Fruit fly (Drosophila melanogaster) whole organism, embryonic: ENCODE results near the gene Dnaaf4.

Experiments used
- Atf6 ChIP-seq: fragments of 200-800 bp; sonication (Bioruptor generic); IDR thresholded peaks from 2 replicates; pipeline ENCODE4 v1.3.6; 2022; ENCODE audit warnings: missing biosample characterization, missing genetic modification characterization
- CG10267 ChIP-seq: fragments of 200-800 bp; sonication (Bioruptor generic); optimal IDR thresholded peaks from 2 replicates; lab custom pipeline; 2018; ENCODE audit warnings: missing biosample characterization, mild to moderate bottlenecking, missing genetic modification characterization, moderate library complexity
- CG11560 ChIP-seq: fragments of 200-800 bp; sonication (Bioruptor generic); IDR thresholded peaks from 3 replicates; pipeline ENCODE4 v1.3.6; 2022; ENCODE audit warnings: missing biosample characterization, missing genetic modification characterization
- CG12769 ChIP-seq: fragments of 200-800 bp; sonication (Bioruptor generic); optimal IDR thresholded peaks from 2 replicates; lab custom pipeline; 2019; ENCODE audit warnings: missing biosample characterization, mild to moderate bottlenecking, missing genetic modification characterization, moderate library complexity
- CG13894 ChIP-seq: fragments of 200-800 bp; sonication (Bioruptor generic); optimal IDR thresholded peaks from 3 replicates; lab custom pipeline; 2018; ENCODE audit warnings: missing biosample characterization, mild to moderate bottlenecking, missing genetic modification characterization, moderate library complexity
- CG14667 ChIP-seq: fragments of 200-800 bp; sonication (Bioruptor generic); IDR thresholded peaks from 2 replicates; pipeline ENCODE4 v1.3.6; 2022; ENCODE audit warnings: missing biosample characterization, missing genetic modification characterization
- CG1602 ChIP-seq: fragments of 200-800 bp; sonication (Bioruptor generic); optimal IDR thresholded peaks from 3 replicates; lab custom pipeline; 2016; ENCODE audit warnings: missing biosample characterization, missing genetic modification characterization
- CG17385 ChIP-seq: fragments of 200-800 bp; sonication (Bioruptor generic); optimal IDR thresholded peaks from 3 replicates; lab custom pipeline; 2018; ENCODE audit warnings: missing biosample characterization, mild to moderate bottlenecking, missing genetic modification characterization
- CG2129 ChIP-seq: fragments of 200-800 bp; sonication (Bioruptor generic); IDR thresholded peaks from 2 replicates; pipeline ENCODE4 v1.3.6; 2022; ENCODE audit warnings: missing biosample characterization, missing genetic modification characterization; ENCODE audit not compliant: partially characterized antibody
- CG2712 ChIP-seq: fragments of 200-800 bp; optimal IDR thresholded peaks from 3 replicates; lab custom pipeline; 2019; ENCODE audit warnings: missing biosample characterization, mild to moderate bottlenecking, missing genetic modification characterization, moderate library complexity
- CG4328 ChIP-seq: fragments of 200-800 bp; sonication (Bioruptor generic); optimal IDR thresholded peaks from 3 replicates; lab custom pipeline; 2017; ENCODE audit warnings: missing biosample characterization, missing genetic modification reagents, missing genetic modification characterization
- CG43689 ChIP-seq: fragments of 200-800 bp; sonication (Bioruptor generic); IDR thresholded peaks from 2 replicates; pipeline ENCODE4 v1.3.6; 2022; ENCODE audit warnings: missing biosample characterization, missing genetic modification characterization
- CG6791 ChIP-seq: fragments of 200-800 bp; sonication (Bioruptor generic); IDR thresholded peaks from 3 replicates; pipeline ENCODE4 v1.3.6; 2022; ENCODE audit warnings: missing biosample characterization, missing genetic modification characterization; ENCODE audit not compliant: partially characterized antibody
- CG7357 ChIP-seq: fragments of 200-800 bp; sonication (Bioruptor generic); IDR thresholded peaks from 3 replicates; pipeline ENCODE4 v1.3.6; 2022; ENCODE audit warnings: missing biosample characterization, missing genetic modification characterization
- CG7963 ChIP-seq: fragments of 200-800 bp; sonication (Bioruptor generic); IDR thresholded peaks from 3 replicates; pipeline ENCODE4 v1.3.6; 2022; ENCODE audit warnings: missing biosample characterization, missing genetic modification characterization; ENCODE audit not compliant: partially characterized antibody
- CG8281 ChIP-seq: fragments of 200-800 bp; sonication (Bioruptor generic); optimal IDR thresholded peaks from 2 replicates; lab custom pipeline; 2018; ENCODE audit warnings: missing biosample characterization, mild to moderate bottlenecking, missing genetic modification characterization, moderate library complexity
- CG8478 ChIP-seq: fragments of >200 bp; optimal IDR thresholded peaks from 2 replicates; lab custom pipeline; 2018
- CG8944 ChIP-seq: fragments of 200-800 bp; sonication (Bioruptor generic); optimal IDR thresholded peaks from 3 replicates; lab custom pipeline; 2016; ENCODE audit warnings: missing biosample characterization, missing genetic modification characterization
- CG9215 ChIP-seq: fragments of 200-800 bp; sonication (Bioruptor generic); IDR thresholded peaks from 2 replicates; pipeline ENCODE4 v1.3.6; 2022; ENCODE audit warnings: missing biosample characterization, missing genetic modification characterization
- Dip3 ChIP-seq: fragments of 200-800 bp; sonication (Bioruptor generic); optimal IDR thresholded peaks from 3 replicates; lab custom pipeline; 2016; ENCODE audit warnings: missing biosample characterization, missing genetic modification characterization
- Dll ChIP-seq: fragments of 200-800 bp; sonication (Bioruptor generic); IDR thresholded peaks from 4 replicates; pipeline ENCODE4 v1.3.6; 2022; ENCODE audit warnings: missing biosample characterization, missing genetic modification characterization; ENCODE audit not compliant: partially characterized antibody
- Ets97D ChIP-seq: fragments of 200-800 bp; sonication (Bioruptor generic); optimal IDR thresholded peaks from 3 replicates; lab custom pipeline; 2016; ENCODE audit warnings: missing biosample characterization, missing genetic modification characterization
- Hey ChIP-seq: fragments of 200-800 bp; sonication (Bioruptor generic); optimal IDR thresholded peaks from 3 replicates; lab custom pipeline; 2018; ENCODE audit warnings: missing biosample characterization, mild to moderate bottlenecking, missing genetic modification characterization
- Hmx ChIP-seq: fragments of 200-800 bp; sonication (Bioruptor generic); optimal IDR thresholded peaks from 2 replicates; lab custom pipeline; 2016; ENCODE audit warnings: missing biosample characterization, missing genetic modification characterization
- Jarid2 ChIP-seq: fragments of 200-800 bp; sonication (Bioruptor generic); optimal IDR thresholded peaks from 3 replicates; lab custom pipeline; 2017; ENCODE audit warnings: mild to moderate bottlenecking, missing biosample characterization, missing genetic modification reagents, missing genetic modification characterization
- MESR4 ChIP-seq: fragments of 200-800 bp; sonication (Bioruptor generic); optimal IDR thresholded peaks from 2 replicates; lab custom pipeline; 2018; ENCODE audit warnings: missing biosample characterization, mild to moderate bottlenecking, missing genetic modification characterization, moderate library complexity
- Max ChIP-seq: fragments of 200-800 bp; sonication (Bioruptor generic); optimal IDR thresholded peaks from 2 replicates; lab custom pipeline; 2016; ENCODE audit warnings: missing biosample characterization, mild to moderate bottlenecking, missing genetic modification characterization
- NC2α ChIP-seq: fragments of 200-800 bp; sonication (Bioruptor generic); optimal IDR thresholded peaks from 2 replicates; lab custom pipeline; 2016; ENCODE audit warnings: missing biosample characterization, missing genetic modification characterization
- Nf-YB ChIP-seq: fragments of 200-800 bp; sonication (Bioruptor generic); optimal IDR thresholded peaks from 3 replicates; lab custom pipeline; 2019; ENCODE audit warnings: missing biosample characterization, mild to moderate bottlenecking, missing genetic modification characterization, moderate library complexity
- Ravus ChIP-seq: fragments of 200-800 bp; sonication (Bioruptor generic); IDR thresholded peaks from 2 replicates; pipeline ENCODE4 v1.3.6; 2022; ENCODE audit warnings: missing biosample characterization, missing genetic modification characterization
- Sry-β ChIP-seq: fragments of 200-800 bp; sonication (Bioruptor generic); optimal IDR thresholded peaks from 2 replicates; lab custom pipeline; 2018; ENCODE audit warnings: missing biosample characterization, mild to moderate bottlenecking, missing genetic modification characterization, moderate library complexity
- TFAM ChIP-seq: fragments of 200-800 bp; sonication (Bioruptor generic); optimal IDR thresholded peaks from 2 replicates; lab custom pipeline; 2017; ENCODE audit warnings: missing biosample characterization, missing genetic modification characterization, inconsistent platforms
- bowl ChIP-seq: fragments of 200-800 bp; sonication (Bioruptor generic); IDR thresholded peaks from 2 replicates; pipeline ENCODE4 v1.3.6; 2022; ENCODE audit warnings: missing biosample characterization, missing genetic modification characterization
- br ChIP-seq: fragments of >200 bp; optimal IDR thresholded peaks from 2 replicates; lab custom pipeline; 2017
- cad ChIP-seq: fragments of >200 bp; optimal IDR thresholded peaks from 2 replicates; lab custom pipeline; 2017; ENCODE audit warnings: missing biosample characterization, missing genetic modification characterization
- caup ChIP-seq: fragments of 200-800 bp; sonication (Bioruptor generic); optimal IDR thresholded peaks from 3 replicates; lab custom pipeline; 2017; ENCODE audit warnings: missing biosample characterization, mild to moderate bottlenecking, missing genetic modification characterization, moderate library complexity; ENCODE audit not compliant: severe bottlenecking
- dpn ChIP-seq, 2 experiments: fragments of 200-800 bp; sonication (Bioruptor generic); optimal IDR thresholded peaks; 3 replicates each; lab custom pipeline; 2016; ENCODE audit warnings: missing biosample characterization in 2 of 2, missing genetic modification characterization in 2 of 2
- eyg ChIP-seq: fragments of 200-800 bp; sonication (Bioruptor generic); optimal IDR thresholded peaks from 3 replicates; lab custom pipeline; 2016; ENCODE audit warnings: missing biosample characterization, missing genetic modification characterization
- hth ChIP-seq: fragments of >200 bp; optimal IDR thresholded peaks from 2 replicates; lab custom pipeline; 2017; ENCODE audit warnings: inconsistent platforms
- kay ChIP-seq: fragments of 200-800 bp; sonication (Bioruptor generic); optimal IDR thresholded peaks from 2 replicates; lab custom pipeline; 2016; ENCODE audit warnings: missing biosample characterization, missing genetic modification characterization
- lab ChIP-seq: fragments of 200-800 bp; sonication (Bioruptor generic); optimal IDR thresholded peaks from 3 replicates; lab custom pipeline; 2017; ENCODE audit warnings: missing biosample characterization, missing genetic modification characterization, mild to moderate bottlenecking, moderate library complexity, missing genetic modification reagents
- lilli ChIP-seq: fragments of 200-800 bp; sonication (Bioruptor generic); optimal IDR thresholded peaks from 3 replicates; lab custom pipeline; 2016; ENCODE audit warnings: missing biosample characterization, missing genetic modification characterization
- pfk ChIP-seq: fragments of 200-800 bp; sonication (Bioruptor generic); optimal IDR thresholded peaks from 2 replicates; lab custom pipeline; 2018; ENCODE audit warnings: missing biosample characterization, mild to moderate bottlenecking, missing genetic modification characterization, moderate library complexity
- phol ChIP-seq: fragments of 200-800 bp; sonication (Bioruptor generic); optimal IDR thresholded peaks from 3 replicates; lab custom pipeline; 2018; ENCODE audit warnings: missing biosample characterization, mild to moderate bottlenecking, missing genetic modification characterization, moderate library complexity
- pzg ChIP-seq: fragments of 200-800 bp; sonication (Bioruptor generic); optimal IDR thresholded peaks from 3 replicates; lab custom pipeline; 2018; ENCODE audit warnings: missing biosample characterization, mild to moderate bottlenecking, missing genetic modification characterization, moderate library complexity
- scrt ChIP-seq: fragments of 200-800 bp; sonication (Bioruptor generic); optimal IDR thresholded peaks from 2 replicates; lab custom pipeline; 2018; ENCODE audit warnings: missing biosample characterization, mild to moderate bottlenecking, missing genetic modification characterization, moderate library complexity
- tio ChIP-seq: fragments of 200-800 bp; sonication (Bioruptor generic); optimal IDR thresholded peaks from 2 replicates; lab custom pipeline; 2017; ENCODE audit warnings: missing biosample characterization, missing genetic modification characterization, inconsistent platforms
- vfl ChIP-seq: fragments of 200-800 bp; sonication (Bioruptor generic); optimal IDR thresholded peaks from 2 replicates; lab custom pipeline; 2016; ENCODE audit warnings: missing biosample characterization, missing genetic modification characterization
- wek ChIP-seq: fragments of 200-800 bp; sonication (Bioruptor generic); optimal IDR thresholded peaks from 3 replicates; lab custom pipeline; 2018; ENCODE audit warnings: missing biosample characterization, mild to moderate bottlenecking, missing genetic modification characterization, moderate library complexity

Gene Dnaaf4

dm6 chr2L:11130151-11131008, 8.9 kb upstream of the Dnaaf4 start, which contains the start of the genes RfC38 and CG4751 (continued):
- TF ChIP-seq eyg (GFP tag; lab: Kevin White, UChicago) (no peak), Max (GFP tag; lab: Kevin White, UChicago) (peak; percentile 2), TFAM (GFP tag; lab: Kevin White, UChicago) (no peak), Nf-YB (GFP tag; lab: Kevin White, UChicago) (no peak), Hey (tag; lab: Kevin White, UChicago) (no peak), bowl (GFP tag; lab: Robert Waterston, UW) (no peak), Ets97D (GFP tag; lab: Kevin White, UChicago) (peak; percentile 50), kay (GFP tag; lab: Kevin White, UChicago) (no peak), CG8478 (lab: Kevin White, UChicago) (no peak), dpn (GFP tag; optimal IDR thresholded peaks at IDR 0.05; lab: Kevin White, UChicago) (peak in 1 of 2 experiments; percentile 22), CG14667 (GFP tag; lab: Robert Waterston, UW) (no peak), Hmx (no peak), scrt (GFP tag; lab: Kevin White, UChicago) (no peak), wek (no peak), lab (no peak), phol (tag; lab: Kevin White, UChicago) (peak; percentile 39), pfk (GFP tag; lab: Kevin White, UChicago) (no peak), Dll (GFP tag; lab: Robert Waterston, UW) (peak; percentile 84), vfl (no peak), CG1602 (GFP tag; lab: Kevin White, UChicago) (no peak), CG2712 (tag; lab: Kevin White, UChicago) (no peak), NC2α (GFP tag; lab: Kevin White, UChicago) (no peak), CG7357 (GFP tag; lab: Robert Waterston, UW) (no peak), caup (no peak), tio (no peak), Dip3 (GFP tag; lab: Kevin White, UChicago) (no peak), pzg (GFP tag; lab: Kevin White, UChicago) (peak; percentile 79), Sry-β (GFP tag; lab: Kevin White, UChicago) (peak; percentile 5), CG17385 (no peak), CG10267 (peak; percentile 56), CG6791 (GFP tag; lab: Robert Waterston, UW) (peak; percentile 65; the same call in 2 of the 3 replicates), Ravus (GFP tag; lab: Robert Waterston, UW) (no peak), CG43689 (GFP tag; lab: Robert Waterston, UW) (no peak), CG12769 (tag; lab: Kevin White, UChicago) (no peak), cad (GFP tag; lab: Kevin White, UChicago) (no peak), lilli (GFP tag; lab: Kevin White, UChicago) (peak; percentile 12), CG2129 (GFP tag; lab: Robert Waterston, UW) (peak; percentile 39; the same call in 1 of the 2 replicates), br (lab: Kevin White, UChicago) (no peak), CG11560 (no peak), CG8281 (no peak), CG7963 (GFP tag; lab: Robert Waterston, UW) (0 out of 3 replicates have a peak, but pooled peaks have one; percentile 35), Atf6 (GFP tag; lab: Robert Waterston, UW) (no peak), Jarid2 (GFP tag; lab: Kevin White, UChicago) (peak; percentile 8), MESR4 (GFP tag; lab: Kevin White, UChicago) (peak; percentile 98), CG13894 (no peak), CG9215 (GFP tag; lab: Robert Waterston, UW) (no peak), hth (lab: Kevin White, UChicago) (no peak), CG8944 (GFP tag; lab: Kevin White, UChicago) (no peak), CG4328 (no peak)
